Fruit fly (Drosophila melanogaster) whole organism, embryonic: ENCODE data around the gene Srrm234.

Source experiments
- Atf-2 ChIP-seq: fragments of 200-800 bp; sonication (Bioruptor generic); optimal IDR thresholded peaks from 2 replicates; lab custom pipeline; 2016; ENCODE audit warnings: missing biosample characterization, missing genetic modification characterization
- BtbVII ChIP-seq: fragments of 200-800 bp; sonication (Bioruptor generic); optimal IDR thresholded peaks from 3 replicates; lab custom pipeline; 2017; ENCODE audit warnings: missing biosample characterization, mild to moderate bottlenecking, missing genetic modification characterization
- C15 ChIP-seq: fragments of 200-800 bp; sonication (Bioruptor generic); IDR thresholded peaks from 3 replicates; pipeline ENCODE4 v1.3.6; 2022; ENCODE audit warnings: missing biosample characterization, missing genetic modification characterization
- CG10267 ChIP-seq: fragments of 200-800 bp; sonication (Bioruptor generic); optimal IDR thresholded peaks from 2 replicates; lab custom pipeline; 2018; ENCODE audit warnings: missing biosample characterization, mild to moderate bottlenecking, missing genetic modification characterization, moderate library complexity
- CG10979 ChIP-seq: fragments of 200-800 bp; sonication (Bioruptor generic); optimal IDR thresholded peaks from 2 replicates; lab custom pipeline; 2018; ENCODE audit warnings: missing biosample characterization, mild to moderate bottlenecking, missing genetic modification characterization, moderate library complexity
- CG11456 ChIP-seq: fragments of 200-800 bp; sonication (Bioruptor generic); IDR thresholded peaks from 3 replicates; pipeline ENCODE4 v1.3.6; 2022; ENCODE audit warnings: missing biosample characterization, missing genetic modification characterization
- CG11695 ChIP-seq: fragments of 200-800 bp; sonication (Bioruptor generic); IDR thresholded peaks from 3 replicates; pipeline ENCODE4 v1.3.6; 2022; ENCODE audit warnings: missing biosample characterization, missing genetic modification characterization
- CG13775 ChIP-seq: fragments of 200-800 bp; sonication (Bioruptor generic); optimal IDR thresholded peaks from 3 replicates; lab custom pipeline; 2017; ENCODE audit warnings: missing biosample characterization, mild to moderate bottlenecking, missing genetic modification characterization
- CG14050 ChIP-seq: fragments of 200-800 bp; sonication (Bioruptor generic); IDR thresholded peaks from 3 replicates; pipeline ENCODE4 v1.3.6; 2022; ENCODE audit warnings: missing biosample characterization, missing genetic modification characterization
- CG15011 ChIP-seq: fragments of 200-800 bp; sonication (Bioruptor generic); optimal IDR thresholded peaks from 3 replicates; lab custom pipeline; 2018; ENCODE audit warnings: missing biosample characterization, mild to moderate bottlenecking, missing genetic modification characterization
- CG17829 ChIP-seq: fragments of 200-800 bp; optimal IDR thresholded peaks from 2 replicates; lab custom pipeline; 2019; ENCODE audit warnings: missing biosample characterization, mild to moderate bottlenecking, missing genetic modification characterization, moderate library complexity
- CG18011 ChIP-seq: fragments of 200-800 bp; sonication (Bioruptor generic); optimal IDR thresholded peaks from 2 replicates; lab custom pipeline; 2017; ENCODE audit warnings: missing biosample characterization, missing genetic modification characterization, mild to moderate bottlenecking, moderate library complexity, missing genotype
- CG2116 ChIP-seq: fragments of 200-800 bp; sonication (Bioruptor generic); optimal IDR thresholded peaks from 3 replicates; lab custom pipeline; 2018; ENCODE audit warnings: missing biosample characterization, mild to moderate bottlenecking, missing genetic modification characterization
- CG2712 ChIP-seq: fragments of 200-800 bp; optimal IDR thresholded peaks from 3 replicates; lab custom pipeline; 2019; ENCODE audit warnings: missing biosample characterization, mild to moderate bottlenecking, missing genetic modification characterization, moderate library complexity
- CG32772 ChIP-seq: fragments of 200-800 bp; sonication (Bioruptor generic); IDR thresholded peaks from 2 replicates; pipeline ENCODE4 v1.3.6; 2022; ENCODE audit warnings: missing biosample characterization, missing genetic modification characterization
- CG34224 ChIP-seq: fragments of 200-800 bp; sonication (Bioruptor generic); IDR thresholded peaks from 3 replicates; pipeline ENCODE4 v1.3.6; 2022; ENCODE audit warnings: missing biosample characterization, missing genetic modification characterization; ENCODE audit not compliant: partially characterized antibody
- CG42726 ChIP-seq: fragments of 200-800 bp; sonication (Bioruptor generic); IDR thresholded peaks from 2 replicates; pipeline ENCODE4 v1.3.6; 2022; ENCODE audit warnings: missing biosample characterization, missing genetic modification characterization; ENCODE audit not compliant: partially characterized antibody
- CG4617 ChIP-seq: fragments of 200-800 bp; sonication (Bioruptor generic); optimal IDR thresholded peaks from 3 replicates; lab custom pipeline; 2016; ENCODE audit warnings: missing biosample characterization, missing genetic modification characterization, borderline replicate concordance
- CG4854 ChIP-seq: fragments of 200-800 bp; sonication (Bioruptor generic); optimal IDR thresholded peaks from 2 replicates; lab custom pipeline; 2016; ENCODE audit warnings: missing biosample characterization, missing genetic modification characterization, inconsistent platforms
- CG7987 ChIP-seq: fragments of 200-800 bp; sonication (Bioruptor generic); optimal IDR thresholded peaks from 2 replicates; lab custom pipeline; 2018; ENCODE audit warnings: missing biosample characterization, mild to moderate bottlenecking, missing genetic modification characterization, moderate library complexity
- CG9215 ChIP-seq: fragments of 200-800 bp; sonication (Bioruptor generic); IDR thresholded peaks from 2 replicates; pipeline ENCODE4 v1.3.6; 2022; ENCODE audit warnings: missing biosample characterization, missing genetic modification characterization
- CHES-1-like ChIP-seq: fragments of 200-800 bp; sonication (Bioruptor generic); optimal IDR thresholded peaks from 2 replicates; lab custom pipeline; 2016; ENCODE audit warnings: missing biosample characterization, missing genetic modification characterization
- Dfd ChIP-seq, 2 experiments: fragments of >200 bp; optimal IDR thresholded peaks; 2 replicates each; lab custom pipeline; 2017; ENCODE audit warnings: missing biosample characterization in 2 of 2, missing genetic modification characterization in 2 of 2
- Elba2 ChIP-seq: fragments of 200-800 bp; sonication (Bioruptor generic); optimal IDR thresholded peaks from 3 replicates; lab custom pipeline; 2016; ENCODE audit warnings: missing biosample characterization, missing genetic modification characterization
- Hand ChIP-seq: fragments of 200-800 bp; sonication (Bioruptor generic); optimal IDR thresholded peaks from 2 replicates; lab custom pipeline; 2017; ENCODE audit warnings: mild to moderate bottlenecking, missing biosample characterization, missing genetic modification reagents, missing genetic modification characterization
- NC2α ChIP-seq: fragments of 200-800 bp; sonication (Bioruptor generic); optimal IDR thresholded peaks from 2 replicates; lab custom pipeline; 2016; ENCODE audit warnings: missing biosample characterization, missing genetic modification characterization
- Oaz ChIP-seq: fragments of 200-800 bp; sonication (Bioruptor generic); IDR thresholded peaks from 2 replicates; pipeline ENCODE4 v1.3.6; 2022; ENCODE audit warnings: missing biosample characterization, missing genetic modification characterization
- Optix ChIP-seq: fragments of 200-800 bp; sonication (Bioruptor generic); IDR thresholded peaks from 3 replicates; pipeline ENCODE4 v1.3.6; 2022; ENCODE audit warnings: missing biosample characterization, missing genetic modification characterization
- Ptx1 ChIP-seq: fragments of 200-800 bp; sonication (Bioruptor generic); IDR thresholded peaks from 2 replicates; pipeline ENCODE4 v1.3.6; 2022; ENCODE audit warnings: missing biosample characterization, missing genetic modification characterization
- Xbp1 ChIP-seq: fragments of 200-800 bp; sonication (Bioruptor generic); optimal IDR thresholded peaks from 3 replicates; lab custom pipeline; 2016; ENCODE audit warnings: missing biosample characterization, mild to moderate bottlenecking, missing genetic modification characterization
- cad ChIP-seq: fragments of >200 bp; optimal IDR thresholded peaks from 2 replicates; lab custom pipeline; 2017; ENCODE audit warnings: missing biosample characterization, missing genetic modification characterization
- croc ChIP-seq: fragments of 200-800 bp; sonication (Bioruptor generic); conservative IDR thresholded peaks from 3 replicates; pipeline ENCODE4 v1.3.6; 2022; ENCODE audit warnings: missing biosample characterization, missing genetic modification characterization
- cwo ChIP-seq: fragments of 200-800 bp; sonication (Bioruptor generic); optimal IDR thresholded peaks from 3 replicates; lab custom pipeline; 2017; ENCODE audit warnings: missing biosample characterization, missing genetic modification characterization, mild to moderate bottlenecking, moderate library complexity, missing genetic modification reagents
- dmrt11E ChIP-seq: fragments of 200-800 bp; sonication (Bioruptor generic); optimal IDR thresholded peaks from 3 replicates; lab custom pipeline; 2018; ENCODE audit warnings: missing biosample characterization, mild to moderate bottlenecking, missing genetic modification characterization, moderate library complexity
- fu2 ChIP-seq: fragments of 200-800 bp; sonication (Bioruptor generic); optimal IDR thresholded peaks from 2 replicates; lab custom pipeline; 2016; ENCODE audit warnings: missing biosample characterization, missing genetic modification characterization
- grn ChIP-seq: fragments of 200-800 bp; sonication (Bioruptor generic); optimal IDR thresholded peaks from 3 replicates; lab custom pipeline; 2017; ENCODE audit warnings: missing biosample characterization, missing genetic modification characterization
- gro ChIP-seq: fragments of 200-800 bp; sonication (Bioruptor generic); optimal IDR thresholded peaks from 2 replicates; lab custom pipeline; 2016; ENCODE audit warnings: missing biosample characterization, missing genetic modification characterization
- insv ChIP-seq, 2 experiments: fragments of 200-800 bp; sonication (Bioruptor generic); optimal IDR thresholded peaks; 3 replicates each; lab custom pipeline; 2016 to 2018; ENCODE audit warnings: missing biosample characterization in 2 of 2, missing genetic modification characterization in 2 of 2
- jigr1 ChIP-seq: fragments of 200-800 bp; sonication (Bioruptor generic); IDR thresholded peaks from 3 replicates; pipeline ENCODE4 v1.3.6; 2022; ENCODE audit warnings: missing biosample characterization, missing genetic modification characterization
- jumu ChIP-seq: fragments of 200-800 bp; sonication (Bioruptor generic); optimal IDR thresholded peaks from 3 replicates; lab custom pipeline; 2016; ENCODE audit warnings: missing biosample characterization, missing genetic modification characterization
- lilli ChIP-seq: fragments of 200-800 bp; sonication (Bioruptor generic); optimal IDR thresholded peaks from 3 replicates; lab custom pipeline; 2016; ENCODE audit warnings: missing biosample characterization, missing genetic modification characterization
- luna ChIP-seq: fragments of 200-800 bp; sonication (Bioruptor generic); optimal IDR thresholded peaks from 2 replicates; lab custom pipeline; 2016; ENCODE audit warnings: missing biosample characterization, missing genetic modification characterization
- pb ChIP-seq: fragments of 200-800 bp; sonication (Bioruptor generic); optimal IDR thresholded peaks from 3 replicates; lab custom pipeline; 2016; ENCODE audit warnings: missing biosample characterization, missing genetic modification characterization
- ranshi ChIP-seq: fragments of 200-800 bp; sonication (Bioruptor generic); IDR thresholded peaks from 2 replicates; pipeline ENCODE4 v1.3.6; 2022; ENCODE audit warnings: missing biosample characterization, missing genetic modification characterization
- sim ChIP-seq: fragments of 200-800 bp; sonication (Bioruptor generic); IDR thresholded peaks from 2 replicates; pipeline ENCODE4 v1.3.6; 2022; ENCODE audit warnings: missing biosample characterization, missing genetic modification characterization
- stc ChIP-seq: fragments of 200-800 bp; sonication (Bioruptor generic); IDR thresholded peaks from 2 replicates; pipeline ENCODE4 v1.3.6; 2022; ENCODE audit warnings: missing biosample characterization, missing genetic modification characterization
- tio ChIP-seq: fragments of 200-800 bp; sonication (Bioruptor generic); optimal IDR thresholded peaks from 2 replicates; lab custom pipeline; 2017; ENCODE audit warnings: missing biosample characterization, missing genetic modification characterization, inconsistent platforms
- twi ChIP-seq: fragments of 200-800 bp; optimal IDR thresholded peaks from 2 replicates; lab custom pipeline; 2019; ENCODE audit warnings: missing biosample characterization, mild to moderate bottlenecking, missing genetic modification characterization, moderate library complexity
- vfl ChIP-seq: fragments of 200-800 bp; sonication (Bioruptor generic); optimal IDR thresholded peaks from 2 replicates; lab custom pipeline; 2016; ENCODE audit warnings: missing biosample characterization, missing genetic modification characterization
- wdn ChIP-seq: fragments of 200-800 bp; sonication (Bioruptor generic); IDR thresholded peaks from 2 replicates; pipeline ENCODE4 v1.3.6; 2022; ENCODE audit warnings: missing biosample characterization, missing genetic modification characterization
- zfh1 ChIP-seq: fragments of 200-800 bp; sonication (Bioruptor generic); IDR thresholded peaks from 3 replicates; pipeline ENCODE4 v1.3.6; 2022; ENCODE audit warnings: missing biosample characterization, missing genetic modification characterization

The Srrm234 gene

DNA sequence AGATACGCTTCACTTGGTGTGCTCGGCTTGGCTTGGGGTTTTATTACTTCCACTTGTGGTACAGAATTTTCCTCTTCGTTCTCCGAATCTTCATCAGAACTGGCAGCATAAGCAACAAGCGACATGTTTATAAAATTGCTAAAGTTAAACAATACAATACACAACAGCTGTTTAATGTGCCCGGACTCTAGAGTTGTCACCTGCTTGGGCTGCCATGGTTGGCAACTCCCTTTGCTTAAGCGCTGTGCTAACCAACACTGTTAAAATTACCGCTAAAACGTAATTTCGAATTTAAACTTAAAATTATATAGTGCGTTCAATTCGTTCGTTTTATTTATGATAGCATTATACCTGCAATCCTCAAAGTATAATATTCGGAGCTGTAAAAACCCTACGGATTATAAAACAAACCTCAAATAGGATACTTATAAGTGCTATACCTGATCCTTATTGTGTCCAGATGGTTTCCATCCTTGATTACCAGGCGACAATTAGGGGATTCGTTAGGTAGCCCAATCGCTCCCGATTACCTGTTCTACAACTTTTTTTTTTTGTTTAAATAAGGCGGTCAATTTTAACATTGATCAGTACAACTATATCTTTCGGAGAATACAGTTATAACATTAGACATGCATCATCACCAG, 17.5 kb downstream of the Srrm234 start, which contains the start of the genes CG17249 and Bro (continued):
- TF ChIP-seq Dfd (GFP tag; optimal IDR thresholded peaks at IDR 0.05; lab: Kevin White, UChicago): no peak
- peak; percentile 91 for TF ChIP-seq Elba2 (GFP tag; lab: Kevin White, UChicago)
- no peak for TF ChIP-seq CG15011 (GFP tag; lab: Kevin White, UChicago)
- no peak for TF ChIP-seq CG14050 (GFP tag; lab: Robert Waterston, UW)
- TF ChIP-seq CG17829 (tag; lab: Kevin White, UChicago): peak; percentile 3
- TF ChIP-seq wdn (GFP tag; lab: Robert Waterston, UW): no peak
- peak; percentile 68 for TF ChIP-seq Xbp1 (GFP tag; lab: Kevin White, UChicago)
- peak; percentile 62 for TF ChIP-seq CG4617
- TF ChIP-seq luna (GFP tag; lab: Kevin White, UChicago): no peak
- peak; percentile 24 for TF ChIP-seq CG2712 (tag; lab: Kevin White, UChicago)
- TF ChIP-seq lilli: peak; percentile 72
- TF ChIP-seq Ptx1 (GFP tag; lab: Robert Waterston, UW): 0 out of 2 replicates have a peak, but pooled peaks have one; percentile 27
- TF ChIP-seq CG34224 (GFP tag; lab: Robert Waterston, UW): no peak
- no peak for TF ChIP-seq NC2α (GFP tag; lab: Kevin White, UChicago)
- peak; percentile 23 for TF ChIP-seq fu2 (GFP tag; lab: Kevin White, UChicago)
- TF ChIP-seq jumu: peak; percentile 39
- TF ChIP-seq Atf-2 (GFP tag; lab: Kevin White, UChicago): no peak
- no peak for TF ChIP-seq twi (tag; lab: Kevin White, UChicago)
- no peak for TF ChIP-seq stc (GFP tag; lab: Robert Waterston, UW)
- TF ChIP-seq cwo (GFP tag; lab: Kevin White, UChicago): no peak
- no peak for TF ChIP-seq CG10979 (tag; lab: Kevin White, UChicago)
- peak; percentile 8 for TF ChIP-seq CG7987 (GFP tag; lab: Kevin White, UChicago)
- no peak for TF ChIP-seq CG18011 (GFP tag; lab: Kevin White, UChicago)
- TF ChIP-seq CG4854: peak; percentile 94
- no peak for TF ChIP-seq CG9215
- no peak for TF ChIP-seq grn (GFP tag; lab: Kevin White, UChicago)
- TF ChIP-seq CG10267 (tag; lab: Kevin White, UChicago): peak; percentile 98
- TF ChIP-seq CG2116 (GFP tag; lab: Kevin White, UChicago): peak; percentile 45
- TF ChIP-seq CHES-1-like (GFP tag; lab: Kevin White, UChicago): peak; percentile 55
- TF ChIP-seq pb (GFP tag; lab: Kevin White, UChicago): no peak
- TF ChIP-seq ranshi (GFP tag; lab: Robert Waterston, UW): no peak
- no peak for TF ChIP-seq Oaz (GFP tag; lab: Robert Waterston, UW)
- no peak for TF ChIP-seq dmrt11E (tag; lab: Kevin White, UChicago)
- no peak for TF ChIP-seq cad (GFP tag; lab: Kevin White, UChicago)
- TF ChIP-seq CG13775 (GFP tag; lab: Kevin White, UChicago): no peak
- TF ChIP-seq sim (GFP tag; lab: Robert Waterston, UW): no peak
- TF ChIP-seq Hand (GFP tag; lab: Kevin White, UChicago): no peak
- TF ChIP-seq C15 (GFP tag; lab: Robert Waterston, UW): 0 out of 3 replicates have a peak, but pooled peaks have one; percentile 11
- TF ChIP-seq Optix (GFP tag; lab: Robert Waterston, UW): no peak
- no peak for TF ChIP-seq CG32772
- TF ChIP-seq vfl: peak; percentile 53
- TF ChIP-seq CG11456 (GFP tag; lab: Robert Waterston, UW): no peak
- no peak for TF ChIP-seq jigr1 (GFP tag; lab: Robert Waterston, UW)
- peak; percentile 43 for TF ChIP-seq gro
- TF ChIP-seq CG42726 (GFP tag; lab: Robert Waterston, UW): no peak
- TF ChIP-seq insv (GFP tag; optimal IDR thresholded peaks at IDR 0.05; lab: Kevin White, UChicago): no peak
- TF ChIP-seq tio (GFP tag; lab: Kevin White, UChicago): no peak
- TF ChIP-seq CG11695 (GFP tag; lab: Robert Waterston, UW): no peak
- TF ChIP-seq zfh1 (GFP tag; lab: Robert Waterston, UW): peak; percentile 34; the same call in 2 of the 3 replicates
- TF ChIP-seq BtbVII (GFP tag; lab: Kevin White, UChicago): no peak
- no peak for TF ChIP-seq croc (GFP tag; lab: Robert Waterston, UW)
